Fruit fly (Drosophila melanogaster) whole organism, embryonic: ENCODE results near the gene Polr3E.

ENCODE experiments used
- CG10462 ChIP-seq: fragments of 200-800 bp; sonication (Bioruptor generic); optimal IDR thresholded peaks from 2 replicates; lab custom pipeline; 2016; ENCODE audit warnings: missing biosample characterization, missing genetic modification characterization
- CG10959 ChIP-seq: fragments of 200-800 bp; sonication (Bioruptor generic); IDR thresholded peaks from 2 replicates; pipeline ENCODE4 v1.3.6; 2022; ENCODE audit warnings: missing biosample characterization, missing genetic modification characterization
- CG10979 ChIP-seq: fragments of 200-800 bp; sonication (Bioruptor generic); optimal IDR thresholded peaks from 2 replicates; lab custom pipeline; 2018; ENCODE audit warnings: missing biosample characterization, mild to moderate bottlenecking, missing genetic modification characterization, moderate library complexity
- CG11085 ChIP-seq: fragments of 200-800 bp; sonication (Bioruptor generic); IDR thresholded peaks from 2 replicates; pipeline ENCODE4 v1.3.6; 2022; ENCODE audit warnings: missing biosample characterization, missing genetic modification characterization
- CG11398 ChIP-seq: fragments of 200-800 bp; sonication (Bioruptor generic); optimal IDR thresholded peaks from 2 replicates; lab custom pipeline; 2016; ENCODE audit warnings: missing biosample characterization, missing genetic modification characterization
- CG11560 ChIP-seq: fragments of 200-800 bp; sonication (Bioruptor generic); IDR thresholded peaks from 3 replicates; pipeline ENCODE4 v1.3.6; 2022; ENCODE audit warnings: missing biosample characterization, missing genetic modification characterization
- CG12299 ChIP-seq: fragments of 200-800 bp; sonication (Bioruptor generic); optimal IDR thresholded peaks from 2 replicates; lab custom pipeline; 2018; ENCODE audit warnings: missing biosample characterization, mild to moderate bottlenecking, missing genetic modification characterization
- CG14710 ChIP-seq: fragments of 200-800 bp; sonication (Bioruptor generic); optimal IDR thresholded peaks from 3 replicates; lab custom pipeline; 2019; ENCODE audit warnings: missing biosample characterization, mild to moderate bottlenecking, missing genetic modification characterization, moderate library complexity
- CG15269 ChIP-seq: fragments of 200-800 bp; sonication (Bioruptor generic); optimal IDR thresholded peaks from 2 replicates; lab custom pipeline; 2018; ENCODE audit warnings: missing biosample characterization, mild to moderate bottlenecking, missing genetic modification characterization, moderate library complexity
- CG2202 ChIP-seq: fragments of 200-800 bp; sonication (Bioruptor generic); optimal IDR thresholded peaks from 2 replicates; lab custom pipeline; 2018; ENCODE audit warnings: missing biosample characterization, mild to moderate bottlenecking, missing genetic modification characterization
- CG33213 ChIP-seq: fragments of 200-800 bp; sonication (Bioruptor generic); optimal IDR thresholded peaks from 3 replicates; lab custom pipeline; 2016; ENCODE audit warnings: missing biosample characterization, missing genetic modification characterization
- CG42726 ChIP-seq: fragments of 200-800 bp; sonication (Bioruptor generic); IDR thresholded peaks from 2 replicates; pipeline ENCODE4 v1.3.6; 2022; ENCODE audit warnings: missing biosample characterization, missing genetic modification characterization; ENCODE audit not compliant: partially characterized antibody
- CG5180 ChIP-seq: fragments of 200-800 bp; sonication (Bioruptor generic); optimal IDR thresholded peaks from 3 replicates; lab custom pipeline; 2017; ENCODE audit warnings: missing biosample characterization, missing genetic modification characterization, mild to moderate bottlenecking, moderate library complexity, missing genetic modification reagents
- CG6254 ChIP-seq: fragments of 200-800 bp; sonication (Bioruptor generic); optimal IDR thresholded peaks from 3 replicates; lab custom pipeline; 2017; ENCODE audit warnings: mild to moderate bottlenecking, missing biosample characterization, missing genetic modification reagents, missing genetic modification characterization
- CG6689 ChIP-seq: fragments of 200-800 bp; sonication (Bioruptor generic); IDR thresholded peaks from 2 replicates; pipeline ENCODE4 v1.3.6; 2022; ENCODE audit warnings: missing biosample characterization, missing genetic modification characterization
- Chrac-16 ChIP-seq: fragments of 200-800 bp; sonication (Bioruptor generic); optimal IDR thresholded peaks from 3 replicates; lab custom pipeline; 2016; ENCODE audit warnings: missing biosample characterization, missing genetic modification characterization
- Dip2 ChIP-seq: fragments of 200-800 bp; sonication (Bioruptor generic); IDR thresholded peaks from 2 replicates; pipeline ENCODE4 v1.3.6; 2022; ENCODE audit warnings: missing biosample characterization, missing genetic modification characterization
- E2f2 ChIP-seq: fragments of 200-800 bp; sonication (Bioruptor generic); IDR thresholded peaks from 2 replicates; pipeline ENCODE4 v1.3.6; 2022; ENCODE audit warnings: missing biosample characterization, missing genetic modification characterization
- Lpt ChIP-seq: fragments of >200 bp; optimal IDR thresholded peaks from 2 replicates; lab custom pipeline; 2018; ENCODE audit warnings: missing biosample characterization, missing genetic modification characterization
- MTF-1 ChIP-seq: fragments of 200-800 bp; sonication (Bioruptor generic); optimal IDR thresholded peaks from 2 replicates; lab custom pipeline; 2018; ENCODE audit warnings: missing biosample characterization, mild to moderate bottlenecking, missing genetic modification characterization, borderline replicate concordance
- Myb ChIP-seq: fragments of 200-800 bp; sonication (Bioruptor generic); optimal IDR thresholded peaks from 2 replicates; lab custom pipeline; 2016; ENCODE audit warnings: missing biosample characterization, missing genetic modification characterization
- Nf-YA ChIP-seq: fragments of 200-800 bp; sonication (Bioruptor generic); IDR thresholded peaks from 2 replicates; pipeline ENCODE4 v1.3.6; 2022; ENCODE audit warnings: missing biosample characterization, missing genetic modification characterization
- Oli ChIP-seq: fragments of 200-800 bp; sonication (Bioruptor generic); optimal IDR thresholded peaks from 2 replicates; lab custom pipeline; 2018; ENCODE audit warnings: missing biosample characterization, mild to moderate bottlenecking, missing genetic modification characterization, moderate library complexity
- Scr ChIP-seq: fragments of 200-800 bp; sonication (Bioruptor generic); IDR thresholded peaks from 2 replicates; pipeline ENCODE4 v1.3.6; 2022; ENCODE audit warnings: missing biosample characterization, missing genetic modification characterization; ENCODE audit not compliant: partially characterized antibody
- Six4 ChIP-seq: fragments of 200-800 bp; sonication (Bioruptor generic); optimal IDR thresholded peaks from 2 replicates; lab custom pipeline; 2016; ENCODE audit warnings: missing biosample characterization, missing genetic modification characterization
- Tbp ChIP-seq: fragments of >200 bp; optimal IDR thresholded peaks from 2 replicates; lab custom pipeline; 2018; ENCODE audit warnings: missing biosample characterization, missing genetic modification characterization
- Xbp1 ChIP-seq: fragments of 200-800 bp; sonication (Bioruptor generic); optimal IDR thresholded peaks from 3 replicates; lab custom pipeline; 2016; ENCODE audit warnings: missing biosample characterization, mild to moderate bottlenecking, missing genetic modification characterization
- cg ChIP-seq: fragments of 200-800 bp; sonication (Bioruptor generic); optimal IDR thresholded peaks from 3 replicates; lab custom pipeline; 2019; ENCODE audit warnings: missing biosample characterization, mild to moderate bottlenecking, missing genetic modification characterization, moderate library complexity
- chinmo ChIP-seq: fragments of 200-800 bp; sonication (Bioruptor generic); IDR thresholded peaks from 4 replicates; pipeline ENCODE4 v1.3.6; 2022; ENCODE audit warnings: missing biosample characterization, missing genetic modification characterization; ENCODE audit not compliant: partially characterized antibody
- dysf ChIP-seq: fragments of 200-800 bp; sonication (Bioruptor generic); IDR thresholded peaks from 3 replicates; pipeline ENCODE4 v1.3.6; 2022; ENCODE audit warnings: missing biosample characterization, missing genetic modification characterization
- fu2 ChIP-seq: fragments of 200-800 bp; sonication (Bioruptor generic); optimal IDR thresholded peaks from 2 replicates; lab custom pipeline; 2016; ENCODE audit warnings: missing biosample characterization, missing genetic modification characterization
- grn ChIP-seq: fragments of 200-800 bp; sonication (Bioruptor generic); optimal IDR thresholded peaks from 3 replicates; lab custom pipeline; 2017; ENCODE audit warnings: missing biosample characterization, missing genetic modification characterization
- hbn ChIP-seq: fragments of 200-800 bp; sonication (Bioruptor generic); IDR thresholded peaks from 2 replicates; pipeline ENCODE4 v1.3.6; 2022; ENCODE audit warnings: missing biosample characterization, missing genetic modification characterization; ENCODE audit not compliant: partially characterized antibody
- jumu ChIP-seq: fragments of 200-800 bp; sonication (Bioruptor generic); optimal IDR thresholded peaks from 3 replicates; lab custom pipeline; 2016; ENCODE audit warnings: missing biosample characterization, missing genetic modification characterization
- klu ChIP-seq: fragments of 200-800 bp; sonication (Bioruptor generic); IDR thresholded peaks from 2 replicates; pipeline ENCODE4 v1.3.6; 2022; ENCODE audit warnings: missing biosample characterization, missing genetic modification characterization
- maf-S ChIP-seq: fragments of 200-800 bp; sonication (Bioruptor generic); optimal IDR thresholded peaks from 2 replicates; lab custom pipeline; 2016; ENCODE audit warnings: missing biosample characterization, missing genetic modification characterization
- nerfin-1 ChIP-seq: fragments of 200-800 bp; sonication (Bioruptor generic); optimal IDR thresholded peaks from 3 replicates; lab custom pipeline; 2019; ENCODE audit warnings: missing biosample characterization, mild to moderate bottlenecking, missing genetic modification characterization, moderate library complexity
- nom ChIP-seq: fragments of 200-800 bp; sonication (Bioruptor generic); optimal IDR thresholded peaks from 2 replicates; lab custom pipeline; 2017; ENCODE audit warnings: missing biosample characterization, missing genetic modification characterization, mild to moderate bottlenecking, moderate library complexity, missing genetic modification reagents
- odd ChIP-seq: fragments of 200-800 bp; sonication (Bioruptor generic); optimal IDR thresholded peaks from 2 replicates; lab custom pipeline; 2017; ENCODE audit warnings: missing biosample characterization, mild to moderate bottlenecking, missing genetic modification characterization
- repo ChIP-seq: fragments of 200-800 bp; sonication (Bioruptor generic); optimal IDR thresholded peaks from 2 replicates; lab custom pipeline; 2016; ENCODE audit warnings: missing biosample characterization, missing genetic modification characterization
- ro ChIP-seq: fragments of 200-800 bp; sonication (Bioruptor generic); IDR thresholded peaks from 2 replicates; pipeline ENCODE4 v1.3.6; 2022; ENCODE audit warnings: missing biosample characterization, missing genetic modification characterization
- sc ChIP-seq, 3 experiments: fragments of >200 bp in 2 of 3; fragments of 200-800 bp in 1 of 3; sonication (Bioruptor generic) in 1 of 3; optimal IDR thresholded peaks; 2 replicates in 2 of 3; 3 replicates in 1 of 3; lab custom pipeline; 2017; ENCODE audit warnings: mild to moderate bottlenecking in 1 of 3, missing biosample characterization in 1 of 3, missing genetic modification characterization in 1 of 3, missing genetic modification reagents in 1 of 3
- sim ChIP-seq: fragments of 200-800 bp; sonication (Bioruptor generic); IDR thresholded peaks from 2 replicates; pipeline ENCODE4 v1.3.6; 2022; ENCODE audit warnings: missing biosample characterization, missing genetic modification characterization
- slbo ChIP-seq: fragments of 200-800 bp; sonication (Bioruptor generic); IDR thresholded peaks from 2 replicates; pipeline ENCODE4 v1.3.6; 2022; ENCODE audit warnings: missing biosample characterization, missing genetic modification characterization
- slou ChIP-seq: fragments of 200-800 bp; sonication (Bioruptor generic); optimal IDR thresholded peaks from 3 replicates; lab custom pipeline; 2016; ENCODE audit warnings: missing biosample characterization, missing genetic modification characterization
- sqz ChIP-seq: fragments of 200-800 bp; sonication (Bioruptor generic); optimal IDR thresholded peaks from 3 replicates; lab custom pipeline; 2018; ENCODE audit warnings: missing biosample characterization, mild to moderate bottlenecking, missing genetic modification characterization
- tin ChIP-seq: fragments of 200-800 bp; sonication (Bioruptor generic); optimal IDR thresholded peaks from 3 replicates; lab custom pipeline; 2016; ENCODE audit warnings: missing biosample characterization, missing genetic modification characterization
- twi ChIP-seq: fragments of 200-800 bp; optimal IDR thresholded peaks from 2 replicates; lab custom pipeline; 2019; ENCODE audit warnings: missing biosample characterization, mild to moderate bottlenecking, missing genetic modification characterization, moderate library complexity
- tx ChIP-seq: fragments of 200-800 bp; sonication (Bioruptor generic); optimal IDR thresholded peaks from 2 replicates; lab custom pipeline; 2016; ENCODE audit warnings: missing biosample characterization, missing genetic modification characterization
- unpg ChIP-seq: fragments of 200-800 bp; sonication (Bioruptor generic); optimal IDR thresholded peaks from 3 replicates; lab custom pipeline; 2018; ENCODE audit warnings: missing biosample characterization, mild to moderate bottlenecking, missing genetic modification characterization, moderate library complexity
- zen2 ChIP-seq: fragments of 200-800 bp; sonication (Bioruptor generic); IDR thresholded peaks from 3 replicates; pipeline ENCODE4 v1.3.6; 2022; ENCODE audit warnings: missing biosample characterization, missing genetic modification characterization; ENCODE audit not compliant: partially characterized antibody

The Polr3E gene

DNA sequence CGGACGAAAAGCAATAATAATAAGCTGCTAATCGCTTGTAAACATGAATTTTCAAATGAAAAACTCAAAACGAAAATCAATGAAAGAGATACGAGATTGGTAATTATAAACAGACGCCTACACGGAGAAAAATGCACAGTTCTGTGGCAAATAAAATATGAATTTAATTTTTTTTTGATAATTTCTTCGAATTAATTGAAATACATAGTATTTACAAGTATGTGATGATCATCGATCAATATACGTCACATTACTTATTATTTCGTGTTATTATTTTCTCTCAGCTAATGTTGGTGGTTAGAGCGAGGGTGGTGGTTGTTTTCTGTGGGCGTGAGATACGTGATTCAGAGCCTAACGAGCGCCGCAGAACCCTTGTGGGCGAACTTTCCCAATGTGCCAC is 22.1 kb downstream of the Polr3E start (continued):
- TF ChIP-seq nerfin-1 (tag; lab: Kevin White, UChicago): peak; percentile 63
- TF ChIP-seq Six4 (GFP tag; lab: Kevin White, UChicago): peak; percentile 78
- TF ChIP-seq CG11085 (GFP tag; lab: Robert Waterston, UW): no peak
- TF ChIP-seq CG5180 (GFP tag; lab: Kevin White, UChicago): peak; percentile 61
- peak; percentile 75 for TF ChIP-seq slbo (GFP tag; lab: Robert Waterston, UW)
- TF ChIP-seq CG15269: peak; percentile 73
- TF ChIP-seq Dip2 (GFP tag; lab: Robert Waterston, UW): no peak
- no peak for TF ChIP-seq nom (GFP tag; lab: Kevin White, UChicago)
- TF ChIP-seq sc (optimal IDR thresholded peaks at IDR 0.05; lab: Kevin White, UChicago): no peak
- peak; percentile 38 for TF ChIP-seq sc (GFP tag; optimal IDR thresholded peaks at IDR 0.05; lab: Kevin White, UChicago)
- peak; percentile 75 for TF ChIP-seq tin (GFP tag; lab: Kevin White, UChicago)
- peak; percentile 85 for TF ChIP-seq unpg (GFP tag; lab: Kevin White, UChicago)
- TF ChIP-seq twi (tag; lab: Kevin White, UChicago): no peak
- peak; percentile 32 for TF ChIP-seq MTF-1
- peak; percentile 10 for TF ChIP-seq fu2
- TF ChIP-seq CG11398 (GFP tag; lab: Kevin White, UChicago): peak; percentile 18
- no peak for TF ChIP-seq CG11560
- TF ChIP-seq hbn (GFP tag; lab: Robert Waterston, UW): no peak
- TF ChIP-seq CG10959: no peak
- peak; percentile 27 for TF ChIP-seq odd (GFP tag; lab: Kevin White, UChicago)
- TF ChIP-seq sim (GFP tag; lab: Robert Waterston, UW): peak; percentile 57; the same call in 1 of the 2 replicates
- TF ChIP-seq jumu: no peak
- no peak for TF ChIP-seq Tbp
- peak; percentile 28 for TF ChIP-seq slou (GFP tag; lab: Kevin White, UChicago)
- peak; percentile 58 for TF ChIP-seq CG6254 (GFP tag; lab: Kevin White, UChicago)
- no peak for TF ChIP-seq Scr (GFP tag; lab: Robert Waterston, UW)
- no peak for TF ChIP-seq Myb (GFP tag; lab: Kevin White, UChicago)
- TF ChIP-seq tx: no peak
- no peak for TF ChIP-seq CG42726 (GFP tag; lab: Robert Waterston, UW)
- TF ChIP-seq CG10462 (GFP tag; lab: Kevin White, UChicago): peak; percentile 52
- no peak for TF ChIP-seq sqz
- TF ChIP-seq Lpt (GFP tag; lab: Kevin White, UChicago): no peak
- no peak for TF ChIP-seq maf-S (GFP tag; lab: Kevin White, UChicago)
- TF ChIP-seq CG33213: peak; percentile 44
- peak; percentile 80 for TF ChIP-seq Oli (tag; lab: Kevin White, UChicago)
- TF ChIP-seq grn (GFP tag; lab: Kevin White, UChicago): peak; percentile 54
- TF ChIP-seq Xbp1: peak; percentile 76
- no peak for TF ChIP-seq cg (GFP tag; lab: Kevin White, UChicago)
- peak; percentile 81 for TF ChIP-seq CG6689
- peak; percentile 72 for TF ChIP-seq dysf
- TF ChIP-seq chinmo (GFP tag; lab: Robert Waterston, UW): no peak
- TF ChIP-seq repo: peak; percentile 1
- peak; percentile 50 for TF ChIP-seq Chrac-16 (GFP tag; lab: Kevin White, UChicago)
- TF ChIP-seq ro (GFP tag; lab: Robert Waterston, UW): no peak
- TF ChIP-seq CG12299 (tag; lab: Kevin White, UChicago): peak; percentile 72
- TF ChIP-seq CG14710 (tag; lab: Kevin White, UChicago): peak; percentile 68
- peak; percentile 81 for TF ChIP-seq CG10979 (tag; lab: Kevin White, UChicago)
- TF ChIP-seq E2f2 (GFP tag; lab: Robert Waterston, UW): peak; percentile 53
- TF ChIP-seq klu (GFP tag; lab: Robert Waterston, UW): no peak
- TF ChIP-seq CG2202: peak; percentile 41
- peak; percentile 67 for TF ChIP-seq Nf-YA (GFP tag; lab: Robert Waterston, UW)
- TF ChIP-seq zen2 (GFP tag; lab: Robert Waterston, UW): no peak
